Worm (Caenorhabditis elegans) whole organism, L4 larva: ENCODE measurements around the gene C56C10.6.

Experiments
- D1046.2 ChIP-seq: fragments of 200-800 bp; sonication (Bioruptor generic); IDR thresholded peaks from 2 replicates; pipeline ENCODE4 v1.3.6; 2022; ENCODE audit warnings: missing genetic modification characterization, missing compliant biosample characterization
- F10B5.3 ChIP-seq: sonication (generic microtip); optimal IDR thresholded peaks from 2 replicates; lab custom pipeline; 2016; ENCODE audit warnings: mild to moderate bottlenecking, missing genetic modification characterization, missing compliant biosample characterization
- R02D3.7 ChIP-seq: fragments of 150-350 bp; sonication (generic microtip); optimal IDR thresholded peaks from 3 replicates; lab custom pipeline; 2014; ENCODE audit warnings: missing biosample characterization, missing genetic modification characterization
- Y105C5A.15 ChIP-seq: fragments of 200-800 bp; sonication (Bioruptor generic); IDR thresholded peaks from 2 replicates; pipeline ENCODE4 v1.3.6; 2022; ENCODE audit warnings: missing genetic modification characterization, missing compliant biosample characterization
- Y48G9A.11 ChIP-seq: fragments of 200-800 bp; sonication (Bioruptor generic); IDR thresholded peaks from 2 replicates; pipeline ENCODE4 v1.3.6; 2022; ENCODE audit warnings: missing genetic modification reagents, missing genetic modification characterization, missing compliant biosample characterization
- Y5F2A.4 ChIP-seq: fragments of 200-800 bp; sonication (Bioruptor generic); optimal IDR thresholded peaks from 2 replicates; lab custom pipeline; 2018; ENCODE audit warnings: mild to moderate bottlenecking, missing genetic modification characterization, missing compliant biosample characterization
- Y75B8A.6 ChIP-seq: fragments of 200-800 bp; sonication (Bioruptor generic); IDR thresholded peaks from 2 replicates; pipeline ENCODE4 v1.3.6; 2022; ENCODE audit warnings: missing genetic modification reagents, missing genetic modification characterization, missing compliant biosample characterization
- aha-1 ChIP-seq: fragments of 150-350 bp; peaks from one replicate; lab custom pipeline; 2014; ENCODE audit warnings: missing biosample characterization, missing genetic modification characterization
- aly-2 ChIP-seq: sonication (generic microtip); optimal IDR thresholded peaks from 2 replicates; lab custom pipeline; 2018; ENCODE audit warnings: missing biosample characterization, missing genetic modification characterization
- attf-4 ChIP-seq: sonication (generic microtip); optimal IDR thresholded peaks from 3 replicates; lab custom pipeline; 2017; ENCODE audit warnings: missing biosample characterization, missing genetic modification characterization
- ceh-20 ChIP-seq: fragments of 200-800 bp; sonication (Bioruptor generic); IDR thresholded peaks from 2 replicates; pipeline ENCODE4 v1.3.6; 2022; ENCODE audit warnings: missing genetic modification reagents, missing genetic modification characterization, missing compliant biosample characterization
- ceh-28 ChIP-seq: fragments of 150-350 bp; optimal IDR thresholded peaks from 2 replicates; lab custom pipeline; 2014; ENCODE audit warnings: missing biosample characterization, missing genetic modification reagents, missing genetic modification characterization
- ceh-44 ChIP-seq: fragments of 200-800 bp; sonication (Bioruptor generic); IDR thresholded peaks from 2 replicates; pipeline ENCODE4 v1.3.6; 2022; ENCODE audit warnings: missing genetic modification reagents, missing genetic modification characterization, missing compliant biosample characterization
- ceh-62 ChIP-seq: sonication (generic microtip); optimal IDR thresholded peaks from 2 replicates; lab custom pipeline; 2017; ENCODE audit warnings: missing biosample characterization, missing genetic modification characterization
- daf-12 ChIP-seq: fragments of 150-350 bp; optimal IDR thresholded peaks from 2 replicates; lab custom pipeline; 2014; ENCODE audit warnings: missing biosample characterization, missing genetic modification reagents, missing genetic modification characterization
- daf-19 ChIP-seq: fragments of 200-800 bp; sonication (Bioruptor generic); conservative IDR thresholded peaks from 2 replicates; pipeline ENCODE4 v1.3.6; 2022; ENCODE audit warnings: missing genetic modification characterization, missing compliant biosample characterization
- dmd-6 ChIP-seq: fragments of 200-800 bp; sonication (Bioruptor generic); IDR thresholded peaks from 2 replicates; pipeline ENCODE4 v1.3.6; 2022; ENCODE audit warnings: missing genetic modification reagents, missing genetic modification characterization, missing compliant biosample characterization
- duxl-1 ChIP-seq: sonication (generic microtip); optimal IDR thresholded peaks from 2 replicates; lab custom pipeline; 2016; ENCODE audit warnings: mild to moderate bottlenecking, missing genetic modification characterization, moderate library complexity, missing compliant biosample characterization; ENCODE audit not compliant: poor library complexity
- dve-1 ChIP-seq: sonication (generic microtip); optimal IDR thresholded peaks from 2 replicates; lab custom pipeline; 2017; ENCODE audit warnings: antibody characterized with exemption, mild to moderate bottlenecking, missing genetic modification characterization, missing compliant biosample characterization; ENCODE audit not compliant: insufficient read depth
- fos-1 ChIP-seq: fragments of 150-350 bp; optimal IDR thresholded peaks from 2 replicates; lab custom pipeline; 2014; ENCODE audit warnings: missing biosample characterization, missing genetic modification characterization
- gei-8 ChIP-seq: fragments of 200-800 bp; sonication (Bioruptor generic); optimal IDR thresholded peaks from 2 replicates; lab custom pipeline; 2018; ENCODE audit warnings: mild to moderate bottlenecking, missing genetic modification characterization, missing compliant biosample characterization
- hif-1 ChIP-seq, 2 experiments: sonication (generic microtip); optimal IDR thresholded peaks; 2 replicates each; lab custom pipeline; 2016 to 2017; ENCODE audit warnings: missing compliant biosample characterization in 2 of 2, missing genetic modification characterization in 2 of 2, missing genetic modification reagents in 2 of 2, missing genotype in 2 of 2, mild to moderate bottlenecking in 1 of 2
- hmg-1.1 ChIP-seq: fragments of 200-800 bp; sonication (Bioruptor generic); IDR thresholded peaks from 2 replicates; pipeline ENCODE4 v1.3.6; 2022; ENCODE audit warnings: missing genetic modification reagents, missing genetic modification characterization, missing compliant biosample characterization
- jun-1 ChIP-seq: fragments of 150-350 bp; optimal IDR thresholded peaks from 2 replicates; lab custom pipeline; 2014; ENCODE audit warnings: missing biosample characterization, missing genetic modification reagents, missing genetic modification characterization
- lin-1 ChIP-seq: fragments of 200-800 bp; sonication (Bioruptor generic); IDR thresholded peaks from 2 replicates; pipeline ENCODE4 v1.3.6; 2022; ENCODE audit warnings: missing genetic modification reagents, missing genetic modification characterization, missing compliant biosample characterization
- lin-15B ChIP-seq: fragments of 150-350 bp; sonication (generic microtip); optimal IDR thresholded peaks from 3 replicates; lab custom pipeline; 2014; ENCODE audit warnings: missing biosample characterization, missing genetic modification characterization
- lin-29 ChIP-seq: fragments of 200-800 bp; sonication (Bioruptor generic); IDR thresholded peaks from 2 replicates; pipeline ENCODE4 v1.3.6; 2022; ENCODE audit warnings: missing genetic modification reagents, missing genetic modification characterization, missing compliant biosample characterization
- lin-38 ChIP-seq: fragments of 200-800 bp; sonication (Bioruptor generic); IDR thresholded peaks from 2 replicates; pipeline ENCODE4 v1.3.6; 2022; ENCODE audit warnings: missing genetic modification reagents, missing genetic modification characterization, missing compliant biosample characterization
- lin-39 ChIP-seq: fragments of 150-350 bp; optimal IDR thresholded peaks from 2 replicates; lab custom pipeline; 2014; ENCODE audit warnings: missing biosample characterization, missing genetic modification reagents, missing genetic modification characterization
- lsy-2 ChIP-seq, 2 experiments: fragments of 150-350 bp in 1 of 2; sonication (generic microtip) in 1 of 2; optimal IDR thresholded peaks; 2 replicates each; lab custom pipeline; 2014 to 2017; ENCODE audit warnings: missing biosample characterization in 2 of 2, missing genetic modification characterization in 2 of 2
- madf-5 ChIP-seq, 2 experiments: fragments of 200-800 bp; sonication (Bioruptor generic); IDR thresholded peaks; 2 replicates each; pipeline ENCODE4 v1.3.6; 2022; ENCODE audit warnings: missing compliant biosample characterization in 2 of 2, missing genetic modification characterization in 2 of 2
- mep-1 ChIP-seq: fragments of 150-350 bp; sonication (generic microtip); optimal IDR thresholded peaks from 3 replicates; lab custom pipeline; 2014; ENCODE audit warnings: missing biosample characterization, missing genetic modification characterization
- mxl-3 ChIP-seq: fragments of 200-800 bp; sonication (Bioruptor generic); optimal IDR thresholded peaks from 2 replicates; lab custom pipeline; 2018; ENCODE audit warnings: mild to moderate bottlenecking, missing genetic modification characterization, missing compliant biosample characterization
- nhr-10 ChIP-seq: fragments of 150-350 bp; optimal IDR thresholded peaks from 2 replicates; lab custom pipeline; 2014; ENCODE audit warnings: missing biosample characterization, missing genetic modification characterization
- nhr-11 ChIP-seq: fragments of 150-350 bp; optimal IDR thresholded peaks from 2 replicates; lab custom pipeline; 2014; ENCODE audit warnings: missing biosample characterization, missing genetic modification characterization
- nhr-111 ChIP-seq: fragments of 200-800 bp; sonication (Bioruptor generic); optimal IDR thresholded peaks from 2 replicates; lab custom pipeline; 2018; ENCODE audit warnings: mild to moderate bottlenecking, missing genetic modification characterization, missing compliant biosample characterization
- nhr-25 ChIP-seq: sonication (generic microtip); optimal IDR thresholded peaks from 2 replicates; lab custom pipeline; 2017; ENCODE audit warnings: missing genetic modification characterization, mild to moderate bottlenecking, missing compliant biosample characterization, antibody characterized with exemption, moderate library complexity, borderline replicate concordance; ENCODE audit not compliant: insufficient read depth
- nhr-42 ChIP-seq: fragments of 200-800 bp; sonication (Bioruptor generic); IDR thresholded peaks from 2 replicates; pipeline ENCODE4 v1.3.6; 2022; ENCODE audit warnings: missing genetic modification characterization, missing compliant biosample characterization
- nhr-48 ChIP-seq: sonication (generic microtip); optimal IDR thresholded peaks from 2 replicates; lab custom pipeline; 2016; ENCODE audit warnings: mild to moderate bottlenecking, missing genetic modification characterization, missing compliant biosample characterization
- pqm-1 ChIP-seq: sonication (generic microtip); optimal IDR thresholded peaks from 2 replicates; lab custom pipeline; 2017; ENCODE audit warnings: missing biosample characterization, missing genetic modification characterization
- rbr-2 ChIP-seq: sonication (generic microtip); optimal IDR thresholded peaks from 2 replicates; lab custom pipeline; 2016; ENCODE audit warnings: missing genotype, missing genetic modification characterization, missing compliant biosample characterization
- saeg-2 ChIP-seq: fragments of 200-800 bp; sonication (Bioruptor generic); IDR thresholded peaks from 2 replicates; pipeline ENCODE4 v1.3.6; 2022; ENCODE audit warnings: missing genetic modification reagents, missing genetic modification characterization, missing compliant biosample characterization
- set-16 ChIP-seq: fragments of 200-800 bp; sonication (Bioruptor generic); IDR thresholded peaks from 2 replicates; pipeline ENCODE4 v1.3.6; 2022; ENCODE audit warnings: missing genetic modification reagents, missing genetic modification characterization, missing compliant biosample characterization
- spr-1 ChIP-seq: sonication (generic microtip); optimal IDR thresholded peaks from 2 replicates; lab custom pipeline; 2016; ENCODE audit warnings: mild to moderate bottlenecking, missing genetic modification characterization, missing compliant biosample characterization
- unc-130 ChIP-seq: sonication (generic microtip); optimal IDR thresholded peaks from 2 replicates; lab custom pipeline; 2016; ENCODE audit warnings: missing genetic modification reagents, missing genetic modification characterization, missing compliant biosample characterization
- unc-62 ChIP-seq, 3 experiments: fragments of 150-350 bp in 1 of 3; sonication (generic microtip); optimal IDR thresholded peaks in 2 of 3; peaks in 1 of 3; 1 replicate in 1 of 3; 2 replicates in 2 of 3; lab custom pipeline; 2014 to 2017; ENCODE audit warnings: missing biosample characterization in 3 of 3, missing genetic modification characterization in 3 of 3, missing genetic modification reagents in 3 of 3, missing genotype in 1 of 3
- vab-7 ChIP-seq: fragments of 200-800 bp; sonication (Bioruptor generic); IDR thresholded peaks from 2 replicates; pipeline ENCODE4 v1.3.6; 2022; ENCODE audit warnings: missing genetic modification reagents, missing genetic modification characterization, missing compliant biosample characterization
- zag-1 ChIP-seq: fragments of 150-350 bp; optimal IDR thresholded peaks from 2 replicates; lab custom pipeline; 2014; ENCODE audit warnings: missing biosample characterization, missing genetic modification characterization
- zfp-2 ChIP-seq: sonication (generic microtip); optimal IDR thresholded peaks from 2 replicates; lab custom pipeline; 2016; ENCODE audit warnings: mild to moderate bottlenecking, missing genetic modification characterization, missing compliant biosample characterization
- zfp-3 ChIP-seq: fragments of 200-800 bp; sonication (Bioruptor generic); conservative IDR thresholded peaks from 2 replicates; pipeline ENCODE4 v1.3.6; 2022; ENCODE audit warnings: missing genetic modification reagents, missing genetic modification characterization, missing compliant biosample characterization

The C56C10.6 gene

ce11 chrII:6615232-6616029 is 34.3 kb upstream of the C56C10.6 start:
- no peak for TF ChIP-seq Y48G9A.11 (GFP tag; lab: Robert Waterston, UW)
- TF ChIP-seq set-16 = no peak
- TF ChIP-seq Y75B8A.6 (GFP tag; lab: Robert Waterston, UW) = no peak
- no peak for TF ChIP-seq D1046.2 (GFP tag; lab: Robert Waterston, UW)
- no peak for TF ChIP-seq lin-39 (tag; lab: Kevin White, UChicago)
- TF ChIP-seq lin-15B (tag; lab: Kevin White, UChicago) = no peak
- TF ChIP-seq nhr-11 = no peak
- TF ChIP-seq fos-1 (tag; lab: Kevin White, UChicago) = no peak
- TF ChIP-seq Y5F2A.4 (GFP tag; lab: Kevin White, UChicago) = no peak
- no peak for TF ChIP-seq daf-12 (tag; lab: Kevin White, UChicago)
- no peak for TF ChIP-seq daf-19 (GFP tag; lab: Robert Waterston, UW)
- no peak for TF ChIP-seq spr-1
- TF ChIP-seq lsy-2 (tag; optimal IDR thresholded peaks at IDR 0.05; lab: Kevin White, UChicago) = no peak
- TF ChIP-seq hmg-1.1 (GFP tag; lab: Robert Waterston, UW) = no peak
- no peak for TF ChIP-seq gei-8 (GFP tag; lab: Kevin White, UChicago)
- TF ChIP-seq zag-1 (tag; lab: Kevin White, UChicago) = no peak
- TF ChIP-seq mep-1 (tag; lab: Kevin White, UChicago) = no peak
- no peak for TF ChIP-seq jun-1 (tag; lab: Kevin White, UChicago)
- no peak for TF ChIP-seq R02D3.7 (tag; lab: Kevin White, UChicago)
- no peak for TF ChIP-seq zfp-3
- TF ChIP-seq Y105C5A.15 (GFP tag; lab: Robert Waterston, UW) = no peak
- no peak for TF ChIP-seq nhr-42
- TF ChIP-seq dve-1 (tag; lab: Kevin White, UChicago) = peak; percentile 66
- TF ChIP-seq nhr-48 = no peak
- TF ChIP-seq lin-38 = no peak
- TF ChIP-seq lin-29 = no peak
- TF ChIP-seq rbr-2 = no peak
- TF ChIP-seq nhr-111 (GFP tag; lab: Kevin White, UChicago) = no peak
- TF ChIP-seq hif-1 (tag; optimal IDR thresholded peaks at IDR 0.05; lab: Kevin White, UChicago) = no peak
- TF ChIP-seq madf-5 (GFP tag; IDR thresholded peaks at IDR 0.05; lab: Robert Waterston, UW) = no peak
- no peak for TF ChIP-seq ceh-28 (tag; lab: Kevin White, UChicago)
- TF ChIP-seq zfp-2 (tag; lab: Kevin White, UChicago) = no peak
- TF ChIP-seq lin-1 (GFP tag; lab: Robert Waterston, UW) = 0 out of 2 replicates have a peak, but pooled peaks have one; percentile 39
- TF ChIP-seq unc-130 = no peak
- peak; percentile 64 for TF ChIP-seq mxl-3 (GFP tag; lab: Kevin White, UChicago)
- no peak for TF ChIP-seq saeg-2 (GFP tag; lab: Robert Waterston, UW)
- TF ChIP-seq ceh-20 (GFP tag; lab: Robert Waterston, UW) = no peak
- TF ChIP-seq aha-1 (tag; lab: Kevin White, UChicago) = peak; percentile 29
- no peak for TF ChIP-seq duxl-1 (tag; lab: Kevin White, UChicago)
- TF ChIP-seq ceh-44 (GFP tag; lab: Robert Waterston, UW) = no peak
- peak in 1 of 2 experiments; percentile 86 for TF ChIP-seq unc-62 (GFP tag; optimal IDR thresholded peaks at IDR 0.05 in 1 of 2; lab: Kevin White, UChicago)
- no peak for TF ChIP-seq unc-62 (tag; optimal IDR thresholded peaks at IDR 0.05; lab: Kevin White, UChicago)
- no peak for TF ChIP-seq F10B5.3 (tag; lab: Kevin White, UChicago)
- TF ChIP-seq attf-4 = no peak
- no peak for TF ChIP-seq vab-7 (GFP tag; lab: Robert Waterston, UW)
- TF ChIP-seq nhr-25 (tag; lab: Kevin White, UChicago) = no peak
- TF ChIP-seq nhr-10 (tag; lab: Kevin White, UChicago) = no peak
- TF ChIP-seq ceh-62 (tag; lab: Kevin White, UChicago) = no peak
- no peak for TF ChIP-seq aly-2 (tag; lab: Kevin White, UChicago)
- peak; percentile 97 for TF ChIP-seq pqm-1 (tag; lab: Kevin White, UChicago)
- TF ChIP-seq dmd-6 (GFP tag; lab: Robert Waterston, UW) = peak; percentile 87
